Worm (Caenorhabditis elegans) whole organism, young adult: ENCODE measurements around the gene fbxa-65.

ENCODE experiments used
- F10E7.11 ChIP-seq: sonication (generic microtip); optimal IDR thresholded peaks from 2 replicates; lab custom pipeline; 2017; ENCODE audit warnings: mild to moderate bottlenecking, missing genetic modification characterization, moderate library complexity, missing compliant biosample characterization
- ama-1 ChIP-seq, 3 experiments: fragments of 150-350 bp in 1 of 3; sonication (generic microtip) in 2 of 3; optimal IDR thresholded peaks; 2 replicates each; lab custom pipeline; 2014 to 2018; ENCODE audit warnings: missing biosample characterization in 2 of 3, missing genetic modification characterization in 2 of 3, missing genetic modification reagents in 2 of 3
- ccch-3 ChIP-seq: fragments of 200-800 bp; sonication (Bioruptor generic); optimal IDR thresholded peaks from 2 replicates; lab custom pipeline; 2018; ENCODE audit warnings: mild to moderate bottlenecking, missing genetic modification characterization, missing compliant biosample characterization
- ceh-91 ChIP-seq: fragments of 200-800 bp; sonication (Bioruptor generic); IDR thresholded peaks from 2 replicates; pipeline ENCODE4 v1.3.6; 2022; ENCODE audit warnings: missing genetic modification reagents, missing genetic modification characterization, missing compliant biosample characterization
- chd-7 ChIP-seq: sonication (generic microtip); optimal IDR thresholded peaks from 2 replicates; lab custom pipeline; 2016; ENCODE audit warnings: mild to moderate bottlenecking, missing genetic modification characterization, moderate library complexity, missing compliant biosample characterization
- dox-1 ChIP-seq: fragments of 200-800 bp; sonication (Bioruptor generic); IDR thresholded peaks from 2 replicates; pipeline ENCODE4 v1.3.6; 2022; ENCODE audit warnings: missing genetic modification reagents, missing genetic modification characterization, missing compliant biosample characterization
- efl-1 ChIP-seq: fragments of 150-350 bp; optimal IDR thresholded peaks from 2 replicates; lab custom pipeline; 2014; ENCODE audit warnings: missing biosample characterization, missing genetic modification reagents, missing genetic modification characterization
- egl-18 ChIP-seq: fragments of 200-800 bp; sonication (Bioruptor generic); IDR thresholded peaks from 2 replicates; pipeline ENCODE4 v1.3.6; 2022; ENCODE audit warnings: missing genetic modification reagents, missing genetic modification characterization, missing compliant biosample characterization
- egl-44 ChIP-seq: fragments of 200-800 bp; sonication (Bioruptor generic); IDR thresholded peaks from 2 replicates; pipeline ENCODE4 v1.3.6; 2022; ENCODE audit warnings: missing genetic modification reagents, missing genetic modification characterization, missing compliant biosample characterization
- him-1 ChIP-seq: sonication (generic microtip); optimal IDR thresholded peaks from 2 replicates; lab custom pipeline; 2016; ENCODE audit warnings: missing genotype, missing genetic modification reagents, missing genetic modification characterization, missing compliant biosample characterization
- hmg-20 ChIP-seq: fragments of 200-800 bp; sonication (Bioruptor generic); IDR thresholded peaks from 2 replicates; pipeline ENCODE4 v1.3.6; 2022; ENCODE audit warnings: missing genetic modification reagents, missing genetic modification characterization, missing compliant biosample characterization
- hrde-1 ChIP-seq: sonication (generic microtip); optimal IDR thresholded peaks from 2 replicates; lab custom pipeline; 2016; ENCODE audit warnings: missing genetic modification characterization, mild to moderate bottlenecking, missing compliant biosample characterization, moderate library complexity, missing genotype, missing genetic modification reagents, borderline replicate concordance
- pha-4 ChIP-seq: fragments of 150-350 bp; sonication (generic microtip); optimal IDR thresholded peaks from 2 replicates; lab custom pipeline; 2014; ENCODE audit warnings: missing biosample characterization, missing genetic modification reagents, missing genetic modification characterization
- rec-8 ChIP-seq, 2 experiments: sonication (generic microtip); optimal IDR thresholded peaks; 2 replicates each; lab custom pipeline; 2016; ENCODE audit warnings: mild to moderate bottlenecking in 2 of 2, missing genetic modification characterization in 2 of 2, missing genetic modification reagents in 2 of 2, missing genotype in 2 of 2, missing biosample characterization in 1 of 2, missing compliant biosample characterization in 1 of 2, moderate library complexity in 1 of 2
- sdz-38 ChIP-seq: sonication (generic microtip); optimal IDR thresholded peaks from 2 replicates; lab custom pipeline; 2016; ENCODE audit warnings: missing genotype, missing genetic modification characterization, missing compliant biosample characterization
- snpc-1.3 ChIP-seq: sonication (generic microtip); optimal IDR thresholded peaks from 2 replicates; lab custom pipeline; 2017; ENCODE audit warnings: missing genetic modification characterization, mild to moderate bottlenecking, missing compliant biosample characterization, antibody characterized with exemption, moderate library complexity, missing genotype, missing genetic modification reagents; ENCODE audit not compliant: insufficient read depth
- ztf-26 ChIP-seq: sonication (generic microtip); optimal IDR thresholded peaks from 2 replicates; lab custom pipeline; 2017; ENCODE audit warnings: missing genetic modification characterization, missing compliant biosample characterization
- ztf-3 ChIP-seq: fragments of 200-800 bp; sonication (Bioruptor generic); optimal IDR thresholded peaks from 2 replicates; lab custom pipeline; 2018; ENCODE audit warnings: mild to moderate bottlenecking, missing genetic modification characterization, missing compliant biosample characterization

fbxa-65 gene

DNA sequence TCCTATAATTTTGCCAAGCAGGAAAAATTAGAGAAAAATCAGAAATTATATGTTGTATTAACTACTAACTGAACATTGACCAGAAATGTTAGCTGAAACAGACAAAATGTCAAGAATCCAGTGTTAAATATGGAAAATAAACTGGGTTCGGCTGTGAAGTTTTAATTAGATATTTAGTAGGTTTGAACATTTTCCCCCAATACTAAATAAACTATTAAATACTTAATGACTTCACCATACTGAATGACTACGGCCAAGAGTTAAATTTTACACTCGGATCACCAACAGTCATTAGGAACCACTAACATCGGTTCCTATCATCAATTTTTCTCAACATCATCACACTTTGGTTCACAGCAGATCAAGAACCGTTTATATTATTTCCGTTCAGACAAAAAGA, 50.9 kb downstream of the fbxa-65 start:
- TF ChIP-seq chd-7 (tag; lab: Kevin White, UChicago): no peak
- TF ChIP-seq ceh-91 (GFP tag; lab: Robert Waterston, UW): no peak
- no peak for TF ChIP-seq ztf-26
- no peak for TF ChIP-seq hrde-1
- no peak for TF ChIP-seq efl-1 (GFP tag; lab: Kevin White, UChicago)
- TF ChIP-seq rec-8 (tag; optimal IDR thresholded peaks at IDR 0.05; lab: Kevin White, UChicago): no peak
- no peak for TF ChIP-seq pha-4 (tag; lab: Kevin White, UChicago)
- TF ChIP-seq him-1 (tag; lab: Kevin White, UChicago): no peak
- no peak for TF ChIP-seq dox-1 (GFP tag; lab: Robert Waterston, UW)
- TF ChIP-seq sdz-38 (tag; lab: Kevin White, UChicago): no peak
- no peak for TF ChIP-seq F10E7.11 (tag; lab: Kevin White, UChicago)
- no peak for TF ChIP-seq egl-44 (GFP tag; lab: Robert Waterston, UW)
- no peak for TF ChIP-seq ama-1 (optimal IDR thresholded peaks at IDR 0.05; lab: Kevin White, UChicago)
- no peak for TF ChIP-seq ama-1 (GFP tag; optimal IDR thresholded peaks at IDR 0.05; lab: Kevin White, UChicago)
- TF ChIP-seq egl-18 (GFP tag; lab: Robert Waterston, UW): no peak
- TF ChIP-seq hmg-20 (GFP tag; lab: Robert Waterston, UW): no peak
- TF ChIP-seq ztf-3 (GFP tag; lab: Kevin White, UChicago): no peak
- no peak for TF ChIP-seq snpc-1.3
- no peak for TF ChIP-seq ccch-3 (GFP tag; lab: Kevin White, UChicago)
